Worm (Caenorhabditis elegans): ENCODE measurements around the gene nhr-202.

Gene nhr-202

ce11 chrV:487980-488379, 25.6 kb downstream of the nhr-202 start:
- no peak for TF ChIP-seq egl-13 (tag; optimal IDR thresholded peaks at IDR 0.05)
- TF ChIP-seq nhr-12 (tag; optimal IDR thresholded peaks at IDR 0.05), result no peak
- no peak for TF ChIP-seq nhr-19 (GFP tag; conservative IDR thresholded peaks at IDR 0.05)
- TF ChIP-seq skn-1 (tag; optimal IDR thresholded peaks at IDR 0.05), result no peak
- no peak for TF ChIP-seq unc-62 (GFP tag; optimal IDR thresholded peaks at IDR 0.05)
- TF ChIP-seq unc-86 (tag; optimal IDR thresholded peaks at IDR 0.05), result no peak
- no peak for TF ChIP-seq alr-1 (tag; optimal IDR thresholded peaks at IDR 0.05; ENCODE audit: borderline replicate concordance)
- no peak for TF ChIP-seq pqm-1 (tag; optimal IDR thresholded peaks at IDR 0.05)
- no peak for TF ChIP-seq ceh-88 (GFP tag; IDR thresholded peaks at IDR 0.05)
- no peak for TF ChIP-seq pax-3 (tag; optimal IDR thresholded peaks at IDR 0.05)
- TF ChIP-seq fkh-8 (tag; optimal IDR thresholded peaks at IDR 0.05), result no peak
- TF ChIP-seq zag-1 (tag; optimal IDR thresholded peaks at IDR 0.05), result no peak
- TF ChIP-seq C34B4.2 (tag; optimal IDR thresholded peaks at IDR 0.05), result no peak
- no peak for TF ChIP-seq unc-98 (GFP tag; IDR thresholded peaks at IDR 0.05)
- no peak for TF ChIP-seq efl-1 (optimal IDR thresholded peaks at IDR 0.05)
- TF ChIP-seq efl-1 (GFP tag; optimal IDR thresholded peaks at IDR 0.05 in 1 of 2), result no peak

ce11 chrV:489320-489719, 26.9 kb downstream of the nhr-202 start, which contains the start of gene nhr-106:
TSS of gene nhr-106 (plus strand) at chrV:489620.
- no peak for TF ChIP-seq pax-3 (tag; optimal IDR thresholded peaks at IDR 0.05)
- TF ChIP-seq efl-1 (optimal IDR thresholded peaks at IDR 0.05), result no peak
- no peak for TF ChIP-seq efl-1 (GFP tag; optimal IDR thresholded peaks at IDR 0.05 in 1 of 2)
- TF ChIP-seq nhr-76 (tag; optimal IDR thresholded peaks at IDR 0.05), result no peak

- TF ChIP-seq xbp-1 (tag; optimal IDR thresholded peaks at IDR 0.05) (no peak), pax-3 (tag; optimal IDR thresholded peaks at IDR 0.05) (no peak), skn-1 (tag; optimal IDR thresholded peaks at IDR 0.05) (no peak), unc-130 (tag; optimal IDR thresholded peaks at IDR 0.05) (no peak), Y116A8C.19 (tag; optimal IDR thresholded peaks at IDR 0.05; ENCODE audit: borderline replicate concordance) (no peak), lin-13 (GFP tag; optimal IDR thresholded peaks at IDR 0.05) (no peak), egl-13 (tag; optimal IDR thresholded peaks at IDR 0.05) (no peak), fos-1 (tag; optimal IDR thresholded peaks at IDR 0.05) (no peak), zag-1 (tag; optimal IDR thresholded peaks at IDR 0.05) (no peak), elt-2 (tag; optimal IDR thresholded peaks at IDR 0.05) (no peak), fkh-10 (GFP tag; optimal IDR thresholded peaks at IDR 0.05) (no peak), pqm-1 (tag; optimal IDR thresholded peaks at IDR 0.05) (no peak), F16B12.6 (tag; optimal IDR thresholded peaks at IDR 0.05) (no peak), vab-15 (tag; optimal IDR thresholded peaks at IDR 0.05) (no peak)
Measured at ce11 chrV:491432-491831, 29.0 kb downstream of the nhr-202 start, which contains the start of gene str-196. TSS of gene str-196 (plus strand) at chrV:491732.

- TF ChIP-seq nhr-77 (tag; optimal IDR thresholded peaks at IDR 0.05), result peak; percentile 5
- peak; percentile 51 for TF ChIP-seq blmp-1 (tag; optimal IDR thresholded peaks at IDR 0.05)
- no peak for TF ChIP-seq nhr-237 (tag; optimal IDR thresholded peaks at IDR 0.05)
- no peak for TF ChIP-seq ceh-82 (tag; optimal IDR thresholded peaks at IDR 0.05)
- no peak for TF ChIP-seq lir-3 (tag; optimal IDR thresholded peaks at IDR 0.05; ENCODE audit: poor library complexity)
- no peak for TF ChIP-seq aha-1 (tag; optimal IDR thresholded peaks at IDR 0.05)
- no peak for TF ChIP-seq skn-1 (tag; optimal IDR thresholded peaks at IDR 0.05)
- TF ChIP-seq efl-1 (optimal IDR thresholded peaks at IDR 0.05), result no peak
- TF ChIP-seq efl-1 (GFP tag; optimal IDR thresholded peaks at IDR 0.05 in 1 of 2), result peak in 1 of 2 experiments; percentile 61
- no peak for TF ChIP-seq fkh-10 (GFP tag; optimal IDR thresholded peaks at IDR 0.05)
- TF ChIP-seq grh-1 (GFP tag; IDR thresholded peaks at IDR 0.05), result no peak
- no peak for TF ChIP-seq pag-3 (tag; optimal IDR thresholded peaks at IDR 0.05; ENCODE audit: borderline replicate concordance, insufficient read depth)
- TF ChIP-seq nhr-28 (tag; optimal IDR thresholded peaks at IDR 0.05), result no peak
- TF ChIP-seq nhr-11 (tag; optimal IDR thresholded peaks at IDR 0.05), result no peak
- peak; percentile 58 for TF ChIP-seq nhr-20 (tag; optimal IDR thresholded peaks at IDR 0.05)
- peak; percentile 29 for TF ChIP-seq nhr-71 (tag; optimal IDR thresholded peaks at IDR 0.05)
- TF ChIP-seq pax-3 (tag; optimal IDR thresholded peaks at IDR 0.05), result no peak
- TF ChIP-seq isw-1 (GFP tag; IDR thresholded peaks at IDR 0.05), result no peak
- no peak for TF ChIP-seq ces-1 (GFP tag; optimal IDR thresholded peaks at IDR 0.05)
- TF ChIP-seq ceh-90 (tag; optimal IDR thresholded peaks at IDR 0.05), result no peak
- TF ChIP-seq elt-2 (tag; optimal IDR thresholded peaks at IDR 0.05), result peak; percentile 34
- TF ChIP-seq elt-3 (tag; optimal IDR thresholded peaks at IDR 0.05), result peak in 2 of 6 experiments; percentile 27 to 55
- no peak for TF ChIP-seq sox-4 (tag; optimal IDR thresholded peaks at IDR 0.05)
- TF ChIP-seq ceh-88 (GFP tag; IDR thresholded peaks at IDR 0.05), result no peak
- peak in 1 of 2 experiments; percentile 30 for TF ChIP-seq mdl-1 (tag; optimal IDR thresholded peaks at IDR 0.05)
- TF ChIP-seq fos-1 (tag; optimal IDR thresholded peaks at IDR 0.05), result no peak
- no peak for TF ChIP-seq efl-3 (GFP tag; optimal IDR thresholded peaks at IDR 0.05)
- peak; percentile 38 for TF ChIP-seq snu-23 (GFP tag; optimal IDR thresholded peaks at IDR 0.05)
- TF ChIP-seq egl-27 (tag; optimal IDR thresholded peaks at IDR 0.05), result no peak
Measured at ce11 chrV:494284-494683, 31.9 kb downstream of the nhr-202 start, which contains the start of gene nhr-131. TSS of gene nhr-131 (plus strand) at chrV:494370.
